Fruit fly (Drosophila melanogaster) whole organism, prepupa: ENCODE results near the gene CG42693.

Source experiments
- CG6276 ChIP-seq: fragments of 200-800 bp; sonication (Bioruptor generic); optimal IDR thresholded peaks from 2 replicates; lab custom pipeline; 2017; ENCODE audit warnings: missing biosample characterization, mild to moderate bottlenecking, missing genetic modification characterization
- CG6854 ChIP-seq: fragments of 200-800 bp; sonication (Bioruptor generic); optimal IDR thresholded peaks from 2 replicates; lab custom pipeline; 2017; ENCODE audit warnings: missing biosample characterization, mild to moderate bottlenecking, missing genetic modification characterization
- Lpt ChIP-seq: fragments of 200-800 bp; sonication (Bioruptor generic); optimal IDR thresholded peaks from 3 replicates; lab custom pipeline; 2016; ENCODE audit warnings: missing biosample characterization, missing genetic modification characterization
- Sox102F ChIP-seq: fragments of 200-800 bp; sonication (Bioruptor generic); optimal IDR thresholded peaks from 2 replicates; lab custom pipeline; 2016; ENCODE audit warnings: missing biosample characterization, mild to moderate bottlenecking, missing genetic modification characterization
- topi ChIP-seq: fragments of 200-800 bp; sonication (Bioruptor generic); optimal IDR thresholded peaks from 3 replicates; lab custom pipeline; 2016; ENCODE audit warnings: missing biosample characterization, missing genetic modification characterization

DNA sequence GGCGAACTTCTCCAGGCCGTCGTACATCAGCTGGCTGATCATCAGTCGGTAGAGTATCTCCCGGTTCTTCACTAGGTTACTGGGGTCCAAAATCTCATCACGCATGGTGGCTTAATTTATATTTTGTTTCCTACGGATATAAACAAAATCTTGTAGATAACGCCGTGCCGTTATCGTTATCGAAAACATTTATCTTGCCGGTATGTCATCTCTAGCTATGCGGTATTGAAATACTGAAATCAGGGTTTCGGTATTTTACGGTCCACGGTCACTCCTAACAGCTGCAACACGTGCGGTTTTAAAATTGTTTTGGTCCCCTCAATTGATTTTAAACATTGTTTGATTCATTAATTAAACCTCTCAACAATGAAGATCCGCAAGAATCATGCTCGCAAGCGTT lies 28.6 kb upstream of the CG42693 start, which contains the start of the genes CstF50 and CG11563:
- TF ChIP-seq topi (GFP tag; lab: Kevin White, UChicago) (no peak), CG6276 (GFP tag; lab: Kevin White, UChicago) (no peak), CG6854 (GFP tag; lab: Kevin White, UChicago) (no peak), Lpt (GFP tag; lab: Kevin White, UChicago) (no peak), Sox102F (GFP tag; lab: Kevin White, UChicago) (no peak)
